Comparison of ENCODE assay signal across 1 fruit fly cellular context in genomic region chr2L:14237510-14238277, dm6.
TF ChIP-seq lines count a peak whose summit lies in the region.

No protein-coding gene starts in this region.

TF ChIP-seq in whole organism, embryonic, 481 proteins besides CTCF, POLR2A, EP300 and RAD21 (continued from another document and continues in another):
- no peak for TF ChIP-seq CG1832 (GFP tag; optimal IDR thresholded peaks at IDR 0.05; lab: Kevin White, UChicago)
- TF ChIP-seq CG17385 (GFP tag; optimal IDR thresholded peaks at IDR 0.05; lab: Kevin White, UChicago) = peak; percentile 48
- TF ChIP-seq NfI (GFP tag; optimal IDR thresholded peaks at IDR 0.05; lab: Kevin White, UChicago) = no peak
- no peak for TF ChIP-seq prd (optimal IDR thresholded peaks at IDR 0.05; lab: Kevin White, UChicago)
- TF ChIP-seq prd (GFP tag; IDR thresholded peaks at IDR 0.05; lab: Robert Waterston, UW) = peak; percentile 27; the same call in 1 of the 3 replicates
- peak; percentile 60 for TF ChIP-seq CG14710 (tag; optimal IDR thresholded peaks at IDR 0.05; lab: Kevin White, UChicago)
- TF ChIP-seq CG7271 (tag; optimal IDR thresholded peaks at IDR 0.05; lab: Kevin White, UChicago) = no peak
- no peak for TF ChIP-seq trem (tag; optimal IDR thresholded peaks at IDR 0.05; lab: Kevin White, UChicago)
- no peak for TF ChIP-seq tio (GFP tag; optimal IDR thresholded peaks at IDR 0.05; lab: Kevin White, UChicago)
- no peak for TF ChIP-seq abd-A (tag; optimal IDR thresholded peaks at IDR 0.05; lab: Kevin White, UChicago)
- TF ChIP-seq tx (GFP tag; optimal IDR thresholded peaks at IDR 0.05; lab: Kevin White, UChicago) = no peak
- TF ChIP-seq fd96Cb (tag; optimal IDR thresholded peaks at IDR 0.05; lab: Kevin White, UChicago) = peak; percentile 56
- TF ChIP-seq Stat92E (GFP tag; optimal IDR thresholded peaks at IDR 0.05; lab: Kevin White, UChicago) = peak in 1 of 3 experiments; percentile 26
- TF ChIP-seq CG4730 (GFP tag; IDR thresholded peaks at IDR 0.05; lab: Robert Waterston, UW) = 0 out of 2 replicates have a peak, but pooled peaks have one; percentile 17
- no peak for TF ChIP-seq insv (GFP tag; optimal IDR thresholded peaks at IDR 0.05; lab: Kevin White, UChicago)
- TF ChIP-seq CG10209 (GFP tag; optimal IDR thresholded peaks at IDR 0.05; lab: Kevin White, UChicago) = peak; percentile 32
- TF ChIP-seq Poxn (GFP tag; IDR thresholded peaks at IDR 0.05; lab: Robert Waterston, UW) = no peak
- TF ChIP-seq CG12659 (GFP tag; optimal IDR thresholded peaks at IDR 0.05; lab: Kevin White, UChicago) = peak; percentile 7
- no peak for TF ChIP-seq CG4282 (GFP tag; optimal IDR thresholded peaks at IDR 0.05; lab: Kevin White, UChicago)
- no peak for TF ChIP-seq CG8089 (GFP tag; optimal IDR thresholded peaks at IDR 0.05; lab: Kevin White, UChicago)
- peak; percentile 62 for TF ChIP-seq crol (GFP tag; IDR thresholded peaks at IDR 0.05; lab: Robert Waterston, UW)
- TF ChIP-seq schlank (tag; optimal IDR thresholded peaks at IDR 0.05; lab: Kevin White, UChicago) = no peak
- TF ChIP-seq ssp (GFP tag; IDR thresholded peaks at IDR 0.05; lab: Robert Waterston, UW) = no peak
- TF ChIP-seq CG42726 (GFP tag; IDR thresholded peaks at IDR 0.05; lab: Robert Waterston, UW; ENCODE audit: partially characterized antibody) = no peak
- peak; percentile 90 for TF ChIP-seq grn (GFP tag; optimal IDR thresholded peaks at IDR 0.05; lab: Kevin White, UChicago)
- peak; percentile 78 for TF ChIP-seq sens (GFP tag; lab: Kevin White, UChicago)
- no peak for TF ChIP-seq CG11560 (tag; IDR thresholded peaks at IDR 0.05; lab: Robert Waterston, UW)
- TF ChIP-seq CG12942 (GFP tag; optimal IDR thresholded peaks at IDR 0.05; lab: Kevin White, UChicago) = no peak
- 0 out of 2 replicates have a peak, but pooled peaks have one; percentile 10 for TF ChIP-seq Rfx (GFP tag; IDR thresholded peaks at IDR 0.05; lab: Robert Waterston, UW)
- TF ChIP-seq CG14441 (GFP tag; IDR thresholded peaks at IDR 0.05; lab: Robert Waterston, UW) = no peak
- no peak for TF ChIP-seq ken (GFP tag; IDR thresholded peaks at IDR 0.05; lab: Robert Waterston, UW)
- peak; percentile 43 for TF ChIP-seq bcd (GFP tag; optimal IDR thresholded peaks at IDR 0.05; lab: Kevin White, UChicago)
- TF ChIP-seq grau (tag; optimal IDR thresholded peaks at IDR 0.05; lab: Kevin White, UChicago) = peak; percentile 42
- TF ChIP-seq vnd (GFP tag; IDR thresholded peaks at IDR 0.05; lab: Robert Waterston, UW; ENCODE audit: partially characterized antibody) = no peak
- no peak for TF ChIP-seq Dfd (GFP tag; optimal IDR thresholded peaks at IDR 0.05; lab: Kevin White, UChicago)
- peak; percentile 45 for TF ChIP-seq HHEX (GFP tag; optimal IDR thresholded peaks at IDR 0.05; lab: Kevin White, UChicago)
- TF ChIP-seq CG12744 (GFP tag; optimal IDR thresholded peaks at IDR 0.05; lab: Kevin White, UChicago) = no peak
- no peak for TF ChIP-seq Dp (GFP tag; optimal IDR thresholded peaks at IDR 0.05; lab: Kevin White, UChicago)
- no peak for TF ChIP-seq Hsf (GFP tag; optimal IDR thresholded peaks at IDR 0.05; lab: Kevin White, UChicago)
- TF ChIP-seq CG1024 (GFP tag; IDR thresholded peaks at IDR 0.05; lab: Robert Waterston, UW) = no peak
- TF ChIP-seq CG5180 (GFP tag; optimal IDR thresholded peaks at IDR 0.05; lab: Kevin White, UChicago) = peak; percentile 15
- TF ChIP-seq CG2889 (GFP tag; IDR thresholded peaks at IDR 0.05; lab: Robert Waterston, UW) = no peak
- TF ChIP-seq mam (GFP tag; optimal IDR thresholded peaks at IDR 0.05; lab: Kevin White, UChicago) = no peak
- TF ChIP-seq PHDP (tag; optimal IDR thresholded peaks at IDR 0.05; lab: Kevin White, UChicago) = peak; percentile 37
- TF ChIP-seq Hand (GFP tag; optimal IDR thresholded peaks at IDR 0.05; lab: Kevin White, UChicago) = no peak
- TF ChIP-seq YL-1 (GFP tag; optimal IDR thresholded peaks at IDR 0.05; lab: Kevin White, UChicago) = no peak
- peak; percentile 75 for TF ChIP-seq CG18262 (tag; optimal IDR thresholded peaks at IDR 0.05; lab: Kevin White, UChicago)
- TF ChIP-seq CG7928 (GFP tag; optimal IDR thresholded peaks at IDR 0.05; lab: Kevin White, UChicago) = no peak
- TF ChIP-seq aop (GFP tag; IDR thresholded peaks at IDR 0.05; lab: Robert Waterston, UW) = no peak
- no peak for TF ChIP-seq CG8765 (GFP tag; IDR thresholded peaks at IDR 0.05; lab: Robert Waterston, UW)
- TF ChIP-seq Hr51 (GFP tag; optimal IDR thresholded peaks at IDR 0.05; lab: Kevin White, UChicago) = peak in 1 of 2 experiments; percentile 58
- TF ChIP-seq dm (GFP tag; optimal IDR thresholded peaks at IDR 0.05; lab: Kevin White, UChicago) = no peak
- peak; percentile 14 for TF ChIP-seq CG7745 (tag; optimal IDR thresholded peaks at IDR 0.05; lab: Kevin White, UChicago)
- TF ChIP-seq CG3838 (GFP tag; optimal IDR thresholded peaks at IDR 0.05; lab: Kevin White, UChicago) = no peak
- TF ChIP-seq CG11456 (GFP tag; IDR thresholded peaks at IDR 0.05; lab: Robert Waterston, UW) = no peak
- no peak for TF ChIP-seq Max (GFP tag; optimal IDR thresholded peaks at IDR 0.05; lab: Kevin White, UChicago)
- no peak for TF ChIP-seq MTF-1 (GFP tag; optimal IDR thresholded peaks at IDR 0.05; lab: Kevin White, UChicago; ENCODE audit: borderline replicate concordance)
- no peak for TF ChIP-seq CG11247 (GFP tag; IDR thresholded peaks at IDR 0.05; lab: Robert Waterston, UW)
- TF ChIP-seq lmd (GFP tag; IDR thresholded peaks at IDR 0.05; lab: Robert Waterston, UW) = no peak; the same call in 1 of the 2 replicates
- TF ChIP-seq CG8359 (GFP tag; optimal IDR thresholded peaks at IDR 0.05; lab: Kevin White, UChicago; ENCODE audit: borderline replicate concordance) = no peak
- no peak for TF ChIP-seq Rx (GFP tag; IDR thresholded peaks at IDR 0.05; lab: Robert Waterston, UW)
- TF ChIP-seq CG15696 (tag; optimal IDR thresholded peaks at IDR 0.05; lab: Kevin White, UChicago) = peak; percentile 22
- TF ChIP-seq CG34376 (GFP tag; optimal IDR thresholded peaks at IDR 0.05; lab: Kevin White, UChicago) = no peak
- TF ChIP-seq Adf1 (GFP tag; IDR thresholded peaks at IDR 0.05; lab: Robert Waterston, UW) = no peak
- no peak for TF ChIP-seq CG12104 (GFP tag; optimal IDR thresholded peaks at IDR 0.05; lab: Kevin White, UChicago)
- peak; percentile 44 for TF ChIP-seq CG1602 (GFP tag; optimal IDR thresholded peaks at IDR 0.05; lab: Kevin White, UChicago)
- no peak for TF ChIP-seq shn (GFP tag; optimal IDR thresholded peaks at IDR 0.05; lab: Kevin White, UChicago)
- TF ChIP-seq CG11085 (GFP tag; IDR thresholded peaks at IDR 0.05; lab: Robert Waterston, UW) = no peak
- TF ChIP-seq nau (GFP tag; optimal IDR thresholded peaks at IDR 0.05; lab: Kevin White, UChicago) = no peak
- no peak for TF ChIP-seq corto (GFP tag; optimal IDR thresholded peaks at IDR 0.05; lab: Kevin White, UChicago)
- no peak for TF ChIP-seq H2.0 (GFP tag; IDR thresholded peaks at IDR 0.05; lab: Robert Waterston, UW)
- TF ChIP-seq CG10267 (tag; optimal IDR thresholded peaks at IDR 0.05; lab: Kevin White, UChicago) = peak; percentile 25
- TF ChIP-seq wor (GFP tag; IDR thresholded peaks at IDR 0.05; lab: Robert Waterston, UW) = no peak
- TF ChIP-seq CG12071 (GFP tag; optimal IDR thresholded peaks at IDR 0.05; lab: Kevin White, UChicago) = no peak
- 0 out of 3 replicates have a peak, but pooled peaks have one; percentile 55 for TF ChIP-seq so (GFP tag; IDR thresholded peaks at IDR 0.05; lab: Robert Waterston, UW)
- TF ChIP-seq CG2875 (GFP tag; optimal IDR thresholded peaks at IDR 0.05; lab: Kevin White, UChicago) = peak; percentile 1
- TF ChIP-seq odd (GFP tag; optimal IDR thresholded peaks at IDR 0.05; lab: Kevin White, UChicago) = peak; percentile 25
- TF ChIP-seq Vsx1 (GFP tag; optimal IDR thresholded peaks at IDR 0.05; lab: Kevin White, UChicago) = peak; percentile 12
- TF ChIP-seq Antp (GFP tag; optimal IDR thresholded peaks at IDR 0.05; lab: Kevin White, UChicago) = no peak
- TF ChIP-seq disco-r (GFP tag; optimal IDR thresholded peaks at IDR 0.05; lab: Kevin White, UChicago) = no peak
- TF ChIP-seq exex (tag; optimal IDR thresholded peaks at IDR 0.05; lab: Kevin White, UChicago) = peak; percentile 16
- no peak for TF ChIP-seq CG10321 (GFP tag; IDR thresholded peaks at IDR 0.05; lab: Robert Waterston, UW)
- TF ChIP-seq HmgZ (tag; optimal IDR thresholded peaks at IDR 0.05; lab: Kevin White, UChicago) = no peak
- peak; percentile 5 for TF ChIP-seq org-1 (GFP tag; optimal IDR thresholded peaks at IDR 0.05; lab: Kevin White, UChicago)
- no peak for TF ChIP-seq Mad (GFP tag; optimal IDR thresholded peaks at IDR 0.05; lab: Kevin White, UChicago)
- TF ChIP-seq Blimp-1 (GFP tag; optimal IDR thresholded peaks at IDR 0.05; lab: Kevin White, UChicago) = peak; percentile 54
- TF ChIP-seq lbe (GFP tag; optimal IDR thresholded peaks at IDR 0.05; lab: Kevin White, UChicago) = no peak
- TF ChIP-seq CG15011 (GFP tag; optimal IDR thresholded peaks at IDR 0.05; lab: Kevin White, UChicago) = no peak
- no peak for TF ChIP-seq Atf-2 (GFP tag; optimal IDR thresholded peaks at IDR 0.05; lab: Kevin White, UChicago)
- no peak for TF ChIP-seq usp (GFP tag; optimal IDR thresholded peaks at IDR 0.05; lab: Kevin White, UChicago)
- TF ChIP-seq Scr (GFP tag; IDR thresholded peaks at IDR 0.05; lab: Robert Waterston, UW; ENCODE audit: partially characterized antibody) = no peak
- TF ChIP-seq CG12299 (tag; optimal IDR thresholded peaks at IDR 0.05; lab: Kevin White, UChicago) = no peak
- TF ChIP-seq bigmax (GFP tag; optimal IDR thresholded peaks at IDR 0.05; lab: Kevin White, UChicago) = no peak
- TF ChIP-seq Ada2b (GFP tag; IDR thresholded peaks at IDR 0.05; lab: Robert Waterston, UW) = no peak
- no peak for TF ChIP-seq CG18764 (GFP tag; optimal IDR thresholded peaks at IDR 0.05; lab: Kevin White, UChicago)
- TF ChIP-seq chm (GFP tag; IDR thresholded peaks at IDR 0.05; lab: Robert Waterston, UW) = no peak
- no peak for TF ChIP-seq CG7786 (GFP tag; optimal IDR thresholded peaks at IDR 0.05; lab: Kevin White, UChicago)
- TF ChIP-seq dysf (GFP tag; IDR thresholded peaks at IDR 0.05; lab: Robert Waterston, UW) = 0 out of 3 replicates have a peak, but pooled peaks have one; percentile 20
- TF ChIP-seq CG3726 (GFP tag; IDR thresholded peaks at IDR 0.05; lab: Robert Waterston, UW) = no peak
- no peak for TF ChIP-seq tll (GFP tag; optimal IDR thresholded peaks at IDR 0.05; lab: Kevin White, UChicago)
- TF ChIP-seq jing (GFP tag; optimal IDR thresholded peaks at IDR 0.05; lab: Kevin White, UChicago) = peak; percentile 6
- no peak for TF ChIP-seq chinmo (GFP tag; IDR thresholded peaks at IDR 0.05; lab: Robert Waterston, UW; ENCODE audit: partially characterized antibody)
- no peak for TF ChIP-seq ac (GFP tag; optimal IDR thresholded peaks at IDR 0.05; lab: Kevin White, UChicago)
- no peak for TF ChIP-seq dan (GFP tag; IDR thresholded peaks at IDR 0.05; lab: Robert Waterston, UW)
- TF ChIP-seq crp (GFP tag; optimal IDR thresholded peaks at IDR 0.05; lab: Kevin White, UChicago) = no peak
- TF ChIP-seq mirr (GFP tag; optimal IDR thresholded peaks at IDR 0.05; lab: Kevin White, UChicago) = no peak
- no peak for TF ChIP-seq CG14860 (GFP tag; IDR thresholded peaks at IDR 0.05; lab: Robert Waterston, UW; ENCODE audit: partially characterized antibody)
- TF ChIP-seq eyg (GFP tag; optimal IDR thresholded peaks at IDR 0.05; lab: Kevin White, UChicago) = no peak
- peak; percentile 67 for TF ChIP-seq CG10979 (tag; optimal IDR thresholded peaks at IDR 0.05; lab: Kevin White, UChicago)
- no peak for TF ChIP-seq Chrac-16 (GFP tag; optimal IDR thresholded peaks at IDR 0.05; lab: Kevin White, UChicago)
- no peak for TF ChIP-seq Hr39 (optimal IDR thresholded peaks at IDR 0.05; lab: Kevin White, UChicago)
- TF ChIP-seq sc (optimal IDR thresholded peaks at IDR 0.05; lab: Kevin White, UChicago) = no peak
- TF ChIP-seq sc (GFP tag; optimal IDR thresholded peaks at IDR 0.05; lab: Kevin White, UChicago) = peak; percentile 16
- TF ChIP-seq CG32532 (GFP tag; IDR thresholded peaks at IDR 0.05; lab: Robert Waterston, UW) = no peak
- no peak for TF ChIP-seq tgo (GFP tag; IDR thresholded peaks at IDR 0.05; lab: Robert Waterston, UW)
- no peak for TF ChIP-seq CHES-1-like (GFP tag; optimal IDR thresholded peaks at IDR 0.05; lab: Kevin White, UChicago)
- no peak for TF ChIP-seq CG15514 (GFP tag; optimal IDR thresholded peaks at IDR 0.05; lab: Kevin White, UChicago)
- no peak for TF ChIP-seq CG8944 (GFP tag; optimal IDR thresholded peaks at IDR 0.05; lab: Kevin White, UChicago)
- TF ChIP-seq vvl (GFP tag; IDR thresholded peaks at IDR 0.05; lab: Robert Waterston, UW) = peak; percentile 38; the same call in 1 of the 2 replicates
- peak; percentile 28 for TF ChIP-seq CG30403 (GFP tag; optimal IDR thresholded peaks at IDR 0.05; lab: Kevin White, UChicago)
- no peak for TF ChIP-seq al (GFP tag; IDR thresholded peaks at IDR 0.05; lab: Robert Waterston, UW)
- no peak for TF ChIP-seq stwl (tag; optimal IDR thresholded peaks at IDR 0.05; lab: Kevin White, UChicago)
- TF ChIP-seq p53 (GFP tag; optimal IDR thresholded peaks at IDR 0.05; lab: Kevin White, UChicago) = no peak
- no peak for TF ChIP-seq BtbVII (GFP tag; optimal IDR thresholded peaks at IDR 0.05; lab: Kevin White, UChicago)
- no peak for TF ChIP-seq CG3163 (GFP tag; optimal IDR thresholded peaks at IDR 0.05; lab: Kevin White, UChicago)
- no peak for TF ChIP-seq CG31365 (tag; optimal IDR thresholded peaks at IDR 0.05; lab: Kevin White, UChicago)
- TF ChIP-seq sna (GFP tag; IDR thresholded peaks at IDR 0.05; lab: Robert Waterston, UW; ENCODE audit: partially characterized antibody) = no peak
- TF ChIP-seq Hmx (GFP tag; optimal IDR thresholded peaks at IDR 0.05; lab: Kevin White, UChicago) = no peak
- TF ChIP-seq ci (GFP tag; IDR thresholded peaks at IDR 0.05; lab: Robert Waterston, UW) = 0 out of 3 replicates have a peak, but pooled peaks have one; percentile 31
- peak; percentile 4 for TF ChIP-seq nerfin-1 (tag; optimal IDR thresholded peaks at IDR 0.05; lab: Kevin White, UChicago)
- no peak for TF ChIP-seq mld (GFP tag; IDR thresholded peaks at IDR 0.05; lab: Robert Waterston, UW; ENCODE audit: partially characterized antibody)
- no peak for TF ChIP-seq wdn (GFP tag; IDR thresholded peaks at IDR 0.05; lab: Robert Waterston, UW)
- TF ChIP-seq trh (GFP tag; optimal IDR thresholded peaks at IDR 0.05; lab: Kevin White, UChicago) = no peak
- peak in 1 of 2 experiments; percentile 33 for TF ChIP-seq Eip74EF (GFP tag; optimal IDR thresholded peaks at IDR 0.05; lab: Kevin White, UChicago)
- peak in 1 of 2 experiments; percentile 1 for TF ChIP-seq chif (GFP tag; optimal IDR thresholded peaks at IDR 0.05; lab: Kevin White, UChicago)
- TF ChIP-seq CG10431 (GFP tag; optimal IDR thresholded peaks at IDR 0.05; lab: Kevin White, UChicago) = no peak
